Worm (Caenorhabditis elegans): Measurements from ENCODE around the gene Y38E10A.14.

ce11 chrII:12669882-12670281, 45.5 kb upstream of the Y38E10A.14 start:
- no peak for TF ChIP-seq fkh-10 (GFP tag; optimal IDR thresholded peaks at IDR 0.05)
- no peak for TF ChIP-seq lin-39 (tag; optimal IDR thresholded peaks at IDR 0.05)
- no peak for TF ChIP-seq ztf-4 (tag; optimal IDR thresholded peaks at IDR 0.05)
- no peak for TF ChIP-seq zag-1 (tag; optimal IDR thresholded peaks at IDR 0.05)
- no peak for TF ChIP-seq mep-1 (tag; optimal IDR thresholded peaks at IDR 0.05)
- no peak for TF ChIP-seq pag-3 (tag; optimal IDR thresholded peaks at IDR 0.05; ENCODE audit: borderline replicate concordance, insufficient read depth)
- TF ChIP-seq ceh-8 (GFP tag; optimal IDR thresholded peaks at IDR 0.05), result no peak
- no peak for TF ChIP-seq lin-15B (tag; optimal IDR thresholded peaks at IDR 0.05)
- no peak for TF ChIP-seq aha-1 (tag; optimal IDR thresholded peaks at IDR 0.05)

Data from whole organism, L1 larva.